Worm (Caenorhabditis elegans) whole organism, early embryonic: ENCODE results near the gene oac-50.

ENCODE experiments used
- B0310.2 ChIP-seq: sonication (generic microtip); optimal IDR thresholded peaks from 2 replicates; lab custom pipeline; 2016; ENCODE audit warnings: mild to moderate bottlenecking, missing genetic modification characterization, missing compliant biosample characterization
- F13C5.2 ChIP-seq: sonication (generic microtip); optimal IDR thresholded peaks from 2 replicates; lab custom pipeline; 2017; ENCODE audit warnings: mild to moderate bottlenecking, missing genetic modification characterization, inconsistent platforms, missing compliant biosample characterization
- aly-1 ChIP-seq: sonication (generic microtip); optimal IDR thresholded peaks from 2 replicates; lab custom pipeline; 2016; ENCODE audit warnings: missing genetic modification characterization, missing compliant biosample characterization
- ama-1 ChIP-seq: fragments of 150-350 bp; optimal IDR thresholded peaks from 2 replicates; lab custom pipeline; 2014
- ceh-13 ChIP-seq: fragments of 200-800 bp; sonication (Bioruptor generic); optimal IDR thresholded peaks from 2 replicates; lab custom pipeline; 2018; ENCODE audit warnings: mild to moderate bottlenecking, missing genetic modification characterization, missing compliant biosample characterization
- ceh-36 ChIP-seq: sonication (generic microtip); optimal IDR thresholded peaks from 2 replicates; lab custom pipeline; 2016; ENCODE audit warnings: missing genetic modification characterization, inconsistent platforms, missing compliant biosample characterization
- ets-7 ChIP-seq: sonication (generic microtip); optimal IDR thresholded peaks from 2 replicates; lab custom pipeline; 2016; ENCODE audit warnings: missing genotype, missing genetic modification characterization, missing compliant biosample characterization
- flt-1 ChIP-seq: fragments of 200-800 bp; sonication (Bioruptor generic); IDR thresholded peaks from 2 replicates; pipeline ENCODE4 v1.3.6; 2022; ENCODE audit warnings: missing genetic modification characterization, missing compliant biosample characterization
- hmbx-1 ChIP-seq: sonication (generic microtip); optimal IDR thresholded peaks from 2 replicates; lab custom pipeline; 2016; ENCODE audit warnings: mild to moderate bottlenecking, missing genetic modification characterization, missing compliant biosample characterization
- hmg-4 ChIP-seq: fragments of 200-800 bp; sonication (Bioruptor generic); optimal IDR thresholded peaks from 2 replicates; lab custom pipeline; 2018; ENCODE audit warnings: mild to moderate bottlenecking, missing genetic modification characterization, missing compliant biosample characterization
- hnd-1 ChIP-seq: sonication (generic microtip); optimal IDR thresholded peaks from 2 replicates; lab custom pipeline; 2016; ENCODE audit warnings: missing genetic modification characterization, missing compliant biosample characterization
- pes-1 ChIP-seq: fragments of 200-800 bp; sonication (Bioruptor generic); IDR thresholded peaks from 2 replicates; pipeline ENCODE4 v1.3.6; 2022; ENCODE audit warnings: missing genetic modification reagents, missing genetic modification characterization, missing compliant biosample characterization
- scrt-1 ChIP-seq: fragments of 200-800 bp; sonication (Bioruptor generic); IDR thresholded peaks from 2 replicates; pipeline ENCODE4 v1.3.6; 2022; ENCODE audit warnings: missing genetic modification characterization, missing compliant biosample characterization
- sea-1 ChIP-seq: fragments of 200-800 bp; sonication (Bioruptor generic); conservative IDR thresholded peaks from 2 replicates; pipeline ENCODE4 v1.3.6; 2022; ENCODE audit warnings: missing genetic modification characterization, missing compliant biosample characterization
- tbx-11 ChIP-seq: fragments of 200-800 bp; sonication (Bioruptor generic); IDR thresholded peaks from 2 replicates; pipeline ENCODE4 v1.3.6; 2022; ENCODE audit warnings: missing genetic modification characterization, missing compliant biosample characterization
- tbx-37 ChIP-seq: fragments of 200-800 bp; sonication (Bioruptor generic); conservative IDR thresholded peaks from 2 replicates; pipeline ENCODE4 v1.3.6; 2022; ENCODE audit warnings: missing genetic modification reagents, missing genetic modification characterization, missing compliant biosample characterization
- tra-4 ChIP-seq: sonication (generic microtip); optimal IDR thresholded peaks from 2 replicates; lab custom pipeline; 2017; ENCODE audit warnings: missing genetic modification characterization, missing compliant biosample characterization

The oac-50 gene

DNA sequence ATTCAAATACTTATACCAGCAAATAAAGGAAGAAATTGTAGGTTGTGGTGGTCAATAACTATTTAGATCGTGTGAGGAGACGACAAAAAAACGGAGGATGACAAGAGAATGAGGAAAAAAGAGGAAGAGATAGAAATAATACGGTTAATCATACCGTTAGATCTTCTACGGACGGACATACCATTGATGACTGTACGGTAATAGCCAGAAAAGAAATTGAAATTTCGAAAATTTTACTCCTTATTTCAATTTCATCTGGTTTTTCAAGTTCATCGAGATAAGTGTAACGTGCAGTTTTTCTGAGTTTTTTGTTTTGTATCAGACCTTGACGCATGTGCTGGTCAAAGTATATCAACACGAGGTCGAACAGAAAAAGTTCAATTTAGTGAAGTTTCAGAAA, 7.4 kb downstream of the oac-50 start:
- no peak for TF ChIP-seq flt-1 (GFP tag; lab: Robert Waterston, UW)
- TF ChIP-seq sea-1 (GFP tag; lab: Robert Waterston, UW) = no peak
- no peak for TF ChIP-seq ceh-13 (GFP tag; lab: Kevin White, UChicago)
- no peak for TF ChIP-seq B0310.2 (tag; lab: Kevin White, UChicago)
- no peak for TF ChIP-seq F13C5.2 (tag; lab: Kevin White, UChicago)

DNA sequence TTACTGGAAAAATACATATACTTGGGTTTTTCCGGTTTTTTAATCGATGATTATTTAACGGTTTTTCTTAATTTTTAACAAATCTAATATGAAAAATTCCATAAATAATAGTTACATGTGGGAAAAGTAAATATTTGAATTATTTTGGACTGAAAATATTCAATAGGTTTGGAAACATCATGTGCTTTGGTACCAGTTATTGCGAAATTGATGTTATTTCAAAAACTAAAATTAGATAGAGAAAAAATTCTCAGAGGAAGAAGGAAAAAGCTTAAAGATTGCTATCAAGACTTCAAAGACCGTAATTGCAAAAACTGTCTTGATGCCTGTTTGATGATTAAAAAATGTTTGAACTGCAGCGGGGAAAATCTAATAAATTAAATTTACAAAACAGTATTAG, 8.3 kb downstream of the oac-50 start:
- no peak for TF ChIP-seq ama-1
- no peak for TF ChIP-seq ceh-36 (tag; lab: Kevin White, UChicago)
- TF ChIP-seq sea-1 (GFP tag; lab: Robert Waterston, UW) = no peak
- no peak for TF ChIP-seq B0310.2 (tag; lab: Kevin White, UChicago)
- TF ChIP-seq hmg-4 (GFP tag; lab: Kevin White, UChicago) = no peak
- TF ChIP-seq flt-1 (GFP tag; lab: Robert Waterston, UW) = no peak
- no peak for TF ChIP-seq tra-4 (tag; lab: Kevin White, UChicago)
- TF ChIP-seq hnd-1 (tag; lab: Kevin White, UChicago) = no peak
- no peak for TF ChIP-seq tbx-11 (GFP tag; lab: Robert Waterston, UW)
- no peak for TF ChIP-seq ceh-13 (GFP tag; lab: Kevin White, UChicago)

DNA sequence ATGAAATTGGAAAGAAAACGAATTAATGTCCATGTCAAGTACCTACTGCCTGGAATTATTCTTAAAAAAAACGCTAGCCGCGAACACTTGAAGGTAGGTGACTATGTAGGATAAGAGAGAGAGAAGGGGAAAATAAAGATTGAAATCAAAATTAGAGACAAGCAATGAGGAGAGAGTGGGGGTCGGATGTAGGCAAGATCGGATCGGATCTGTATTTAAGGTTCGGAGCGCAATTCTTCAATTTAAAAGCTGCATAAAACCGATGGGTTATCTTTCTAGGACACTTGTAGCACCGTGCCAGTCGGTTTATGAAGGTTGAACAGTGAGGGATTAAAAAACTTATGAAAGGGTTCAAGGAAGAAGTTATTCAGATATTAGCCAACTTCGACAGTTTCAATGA, 10.2 kb downstream of the oac-50 start:
- TF ChIP-seq ceh-13 (GFP tag; lab: Kevin White, UChicago) (no peak), tra-4 (tag; lab: Kevin White, UChicago) (no peak), hmg-4 (GFP tag; lab: Kevin White, UChicago) (no peak), ets-7 (tag; lab: Kevin White, UChicago) (no peak), hnd-1 (tag; lab: Kevin White, UChicago) (no peak), ama-1 (no peak), tbx-11 (GFP tag; lab: Robert Waterston, UW) (no peak), pes-1 (no peak), scrt-1 (GFP tag; lab: Robert Waterston, UW) (no peak), ceh-36 (tag; lab: Kevin White, UChicago) (no peak), aly-1 (no peak), sea-1 (GFP tag; lab: Robert Waterston, UW) (no peak), flt-1 (GFP tag; lab: Robert Waterston, UW) (no peak), tbx-37 (GFP tag; lab: Robert Waterston, UW) (no peak), F13C5.2 (tag; lab: Kevin White, UChicago) (no peak), B0310.2 (tag; lab: Kevin White, UChicago) (no peak), hmbx-1 (tag; lab: Kevin White, UChicago) (no peak)

DNA sequence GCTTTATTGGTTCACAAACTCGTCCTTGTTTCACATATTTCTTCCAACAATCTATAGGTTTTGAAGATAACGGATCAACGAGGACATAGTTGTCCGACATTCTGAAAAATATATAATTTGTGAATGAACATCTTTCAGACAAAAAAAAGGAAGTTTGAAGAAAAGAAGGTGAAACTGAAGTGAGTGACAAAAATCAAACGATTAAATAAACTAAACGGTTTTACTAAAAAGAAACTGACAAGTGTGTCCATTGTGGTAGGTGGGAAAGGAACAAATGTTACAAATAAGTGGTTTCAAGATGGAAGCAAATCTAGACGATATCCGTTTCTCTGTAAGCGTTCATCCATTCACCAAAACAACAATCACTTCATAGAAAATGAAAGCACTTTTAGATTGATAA, 11.0 kb downstream of the oac-50 start, which contains the start of gene C25E10.12:
Gene C25E10.12, minus strand, starts transcription at position 101 of the 400 bp plus-strand sequence.
- TF ChIP-seq sea-1 (GFP tag; lab: Robert Waterston, UW) = no peak
- TF ChIP-seq flt-1 (GFP tag; lab: Robert Waterston, UW) = no peak
- TF ChIP-seq ceh-36 (tag; lab: Kevin White, UChicago) = no peak
- TF ChIP-seq hnd-1 (tag; lab: Kevin White, UChicago) = no peak
- TF ChIP-seq B0310.2 (tag; lab: Kevin White, UChicago) = no peak
- TF ChIP-seq tbx-11 (GFP tag; lab: Robert Waterston, UW) = no peak
- TF ChIP-seq ceh-13 (GFP tag; lab: Kevin White, UChicago) = no peak
- no peak for TF ChIP-seq tbx-37 (GFP tag; lab: Robert Waterston, UW)
- TF ChIP-seq hmbx-1 (tag; lab: Kevin White, UChicago) = no peak

DNA sequence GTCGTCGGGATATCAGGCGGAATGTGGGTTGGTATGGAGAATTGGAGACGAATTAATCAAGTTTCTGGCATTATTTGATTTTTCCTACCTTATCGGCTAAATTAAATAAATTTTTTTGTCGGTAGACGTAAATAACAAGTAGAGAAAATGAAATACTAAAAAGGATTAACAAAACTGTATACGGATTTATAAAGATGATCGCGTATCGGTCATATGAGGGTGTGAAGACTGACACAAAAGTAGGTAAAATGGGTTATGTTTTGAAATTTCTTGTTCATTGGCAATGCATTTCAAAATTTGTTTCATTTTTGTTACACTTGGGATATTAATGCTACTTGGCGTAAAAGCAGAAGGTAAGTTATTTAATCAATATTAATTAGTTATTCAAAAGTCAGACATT, 13.9 kb downstream of the oac-50 start, which contains the start of the genes C25E10.16 and C25E10.13:
Gene C25E10.16, minus strand, starts transcription at position 101 of the 400 bp plus-strand sequence.
Gene C25E10.13, plus strand, starts transcription at position 256 of the 400 bp plus-strand sequence.
- TF ChIP-seq tra-4 (tag; lab: Kevin White, UChicago) (no peak), tbx-37 (GFP tag; lab: Robert Waterston, UW) (no peak), hmg-4 (GFP tag; lab: Kevin White, UChicago) (no peak), tbx-11 (GFP tag; lab: Robert Waterston, UW) (no peak), ceh-36 (tag; lab: Kevin White, UChicago) (no peak), ceh-13 (GFP tag; lab: Kevin White, UChicago) (no peak), ama-1 (no peak), scrt-1 (GFP tag; lab: Robert Waterston, UW) (no peak), F13C5.2 (tag; lab: Kevin White, UChicago) (no peak), flt-1 (GFP tag; lab: Robert Waterston, UW) (no peak), hnd-1 (tag; lab: Kevin White, UChicago) (no peak), pes-1 (no peak), sea-1 (GFP tag; lab: Robert Waterston, UW) (no peak), ets-7 (tag; lab: Kevin White, UChicago) (no peak), hmbx-1 (tag; lab: Kevin White, UChicago) (no peak), B0310.2 (tag; lab: Kevin White, UChicago) (no peak)

DNA sequence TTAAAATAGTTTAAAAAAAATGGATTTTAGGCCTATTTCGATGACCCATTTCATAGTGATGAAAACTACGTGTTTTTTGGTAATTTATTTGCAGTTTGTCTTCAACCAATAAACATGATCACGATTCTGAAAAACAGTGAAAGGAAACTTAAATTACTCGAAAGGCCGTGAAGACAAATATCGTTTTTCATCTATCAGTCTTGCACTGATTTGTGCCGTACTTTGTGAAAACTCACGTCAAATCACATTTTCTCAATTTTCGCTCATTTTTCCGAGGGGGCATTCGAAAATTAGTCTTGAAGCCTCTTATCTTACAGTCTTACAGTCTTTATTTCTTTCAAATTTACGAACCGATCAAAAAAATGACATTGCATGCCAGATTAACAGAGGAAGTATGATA, 14.7 kb downstream of the oac-50 start, which contains the start of gene C25E10.11:
Gene C25E10.11, minus strand, starts transcription at position 101 of the 400 bp plus-strand sequence.
- TF ChIP-seq pes-1 (no peak), F13C5.2 (tag; lab: Kevin White, UChicago) (no peak), ceh-36 (tag; lab: Kevin White, UChicago) (no peak), flt-1 (GFP tag; lab: Robert Waterston, UW) (no peak), ceh-13 (GFP tag; lab: Kevin White, UChicago) (no peak), scrt-1 (GFP tag; lab: Robert Waterston, UW) (no peak), hnd-1 (tag; lab: Kevin White, UChicago) (no peak)

DNA sequence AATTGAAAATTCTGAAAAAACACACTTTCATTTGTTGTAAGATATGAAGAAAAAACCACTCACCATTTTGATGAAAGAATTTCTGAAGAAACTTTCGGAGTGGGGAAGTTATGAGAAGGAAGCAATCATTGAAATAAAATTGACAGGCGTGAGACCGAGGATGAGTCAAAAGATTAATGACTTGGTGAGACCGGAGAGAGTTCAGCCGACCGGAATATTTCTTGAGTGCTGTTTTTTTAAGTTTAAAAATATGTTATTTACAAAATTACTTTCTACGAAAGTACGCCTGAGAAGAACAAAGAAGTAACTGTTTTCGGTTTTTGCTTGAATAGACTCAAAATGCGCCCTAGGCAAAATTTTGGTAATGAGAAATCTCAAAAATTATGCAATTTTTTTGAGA, 17.1 kb downstream of the oac-50 start, which contains the start of gene C25E10.10:
Gene C25E10.10, minus strand, starts transcription at position 101 of the 400 bp plus-strand sequence.
- TF ChIP-seq ceh-13 (GFP tag; lab: Kevin White, UChicago) (no peak), hmg-4 (GFP tag; lab: Kevin White, UChicago) (no peak), pes-1 (no peak), ama-1 (no peak)
